Worm (Caenorhabditis elegans) whole organism, midembryonic: Measurements from ENCODE around the gene sas-7.

Source experiments
- T22C8.4 ChIP-seq: fragments of 200-800 bp; sonication (Bioruptor generic); IDR thresholded peaks from 2 replicates; pipeline ENCODE4 v1.3.6; 2022; ENCODE audit warnings: missing genetic modification characterization, missing compliant biosample characterization
- med-1 ChIP-seq: sonication (generic microtip); optimal IDR thresholded peaks from 2 replicates; lab custom pipeline; 2017; ENCODE audit warnings: missing genetic modification characterization, mild to moderate bottlenecking, missing compliant biosample characterization, antibody characterized with exemption, missing genetic modification reagents; ENCODE audit not compliant: insufficient read depth
- ref-1 ChIP-seq: fragments of 200-800 bp; sonication (Bioruptor generic); conservative IDR thresholded peaks from 2 replicates; pipeline ENCODE4 v1.3.6; 2022; ENCODE audit warnings: missing genetic modification reagents, missing genetic modification characterization, missing compliant biosample characterization
- tab-1 ChIP-seq: fragments of 200-800 bp; sonication (Bioruptor generic); IDR thresholded peaks from 2 replicates; pipeline ENCODE4 v1.3.6; 2022; ENCODE audit warnings: missing genetic modification characterization, missing compliant biosample characterization
- ztf-29 ChIP-seq: fragments of 200-800 bp; sonication (Bioruptor generic); IDR thresholded peaks from 2 replicates; pipeline ENCODE4 v1.3.6; 2022; ENCODE audit warnings: missing genetic modification reagents, missing genetic modification characterization, missing compliant biosample characterization

DNA sequence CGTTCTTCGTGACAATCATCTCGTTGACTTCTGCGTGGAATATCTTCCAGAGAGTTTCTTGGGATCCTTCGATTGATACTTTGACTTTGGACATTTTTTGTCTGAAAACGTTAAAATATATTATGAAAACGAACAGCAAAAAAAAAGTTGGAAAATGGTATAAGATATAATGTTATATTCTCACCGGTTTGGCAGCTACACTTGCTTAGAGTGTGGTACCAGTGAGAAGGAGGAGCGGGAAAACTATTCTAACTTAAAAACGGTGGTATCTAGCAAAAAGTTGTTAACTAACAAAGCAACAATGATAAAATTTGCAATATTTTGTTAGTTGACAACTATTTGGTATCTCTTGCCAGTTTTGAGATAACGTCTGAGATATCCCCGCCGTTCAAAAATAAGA, 20.9 kb downstream of the sas-7 start, which contains the start of gene tbx-9:
- TF ChIP-seq ztf-29 (GFP tag; lab: Robert Waterston, UW) (no peak), T22C8.4 (GFP tag; lab: Robert Waterston, UW) (no peak), med-1 (GFP tag; lab: Kevin White, UChicago) (no peak), ref-1 (GFP tag; lab: Robert Waterston, UW) (no peak), tab-1 (GFP tag; lab: Robert Waterston, UW) (no peak)
